Fruit fly (Drosophila melanogaster) whole organism, embryonic: Measurements from ENCODE around the gene Chd64.

Experiments
- Bgb ChIP-seq: fragments of 200-800 bp; sonication (Bioruptor generic); IDR thresholded peaks from 2 replicates; pipeline ENCODE4 v1.3.6; 2022; ENCODE audit warnings: missing biosample characterization, missing genetic modification characterization; ENCODE audit not compliant: partially characterized antibody
- CG11456 ChIP-seq: fragments of 200-800 bp; sonication (Bioruptor generic); IDR thresholded peaks from 3 replicates; pipeline ENCODE4 v1.3.6; 2022; ENCODE audit warnings: missing biosample characterization, missing genetic modification characterization
- CG13287 ChIP-seq: fragments of 200-800 bp; sonication (Bioruptor generic); IDR thresholded peaks from 2 replicates; pipeline ENCODE4 v1.3.6; 2022; ENCODE audit warnings: missing biosample characterization, missing genetic modification characterization; ENCODE audit not compliant: partially characterized antibody
- CG15696 ChIP-seq: fragments of 200-800 bp; sonication (Bioruptor generic); optimal IDR thresholded peaks from 2 replicates; lab custom pipeline; 2019; ENCODE audit warnings: missing biosample characterization, mild to moderate bottlenecking, missing genetic modification characterization, moderate library complexity
- CG2199 ChIP-seq: fragments of 200-800 bp; sonication (Bioruptor generic); IDR thresholded peaks from 3 replicates; pipeline ENCODE4 v1.3.6; 2022; ENCODE audit warnings: missing biosample characterization, missing genetic modification characterization
- CG30431 ChIP-seq: fragments of 200-800 bp; sonication (Bioruptor generic); optimal IDR thresholded peaks from 2 replicates; lab custom pipeline; 2017; ENCODE audit warnings: missing biosample characterization, missing genetic modification characterization
- CG3163 ChIP-seq: fragments of 200-800 bp; sonication (Bioruptor generic); optimal IDR thresholded peaks from 3 replicates; lab custom pipeline; 2016; ENCODE audit warnings: missing biosample characterization, missing genetic modification characterization
- CG7271 ChIP-seq: fragments of 200-800 bp; sonication (Bioruptor generic); optimal IDR thresholded peaks from 2 replicates; lab custom pipeline; 2018; ENCODE audit warnings: missing biosample characterization, mild to moderate bottlenecking, missing genetic modification characterization, moderate library complexity
- CG7556 ChIP-seq: fragments of 200-800 bp; sonication (Bioruptor generic); optimal IDR thresholded peaks from 2 replicates; lab custom pipeline; 2017; ENCODE audit warnings: missing biosample characterization, mild to moderate bottlenecking, missing genetic modification characterization
- CG8290 ChIP-seq, 3 experiments: fragments of 200-800 bp; sonication (Bioruptor generic); optimal IDR thresholded peaks; 2 replicates each; lab custom pipeline; 2016 to 2019; ENCODE audit warnings: missing biosample characterization in 3 of 3, missing genetic modification characterization in 3 of 3, mild to moderate bottlenecking in 2 of 3, moderate library complexity in 1 of 3
- CHES-1-like ChIP-seq: fragments of 200-800 bp; sonication (Bioruptor generic); optimal IDR thresholded peaks from 2 replicates; lab custom pipeline; 2016; ENCODE audit warnings: missing biosample characterization, missing genetic modification characterization
- Dip2 ChIP-seq: fragments of 200-800 bp; sonication (Bioruptor generic); IDR thresholded peaks from 2 replicates; pipeline ENCODE4 v1.3.6; 2022; ENCODE audit warnings: missing biosample characterization, missing genetic modification characterization
- Dll ChIP-seq: fragments of 200-800 bp; sonication (Bioruptor generic); IDR thresholded peaks from 4 replicates; pipeline ENCODE4 v1.3.6; 2022; ENCODE audit warnings: missing biosample characterization, missing genetic modification characterization; ENCODE audit not compliant: partially characterized antibody
- Hey ChIP-seq: fragments of 200-800 bp; sonication (Bioruptor generic); optimal IDR thresholded peaks from 3 replicates; lab custom pipeline; 2018; ENCODE audit warnings: missing biosample characterization, mild to moderate bottlenecking, missing genetic modification characterization
- Jarid2 ChIP-seq: fragments of 200-800 bp; sonication (Bioruptor generic); optimal IDR thresholded peaks from 3 replicates; lab custom pipeline; 2017; ENCODE audit warnings: mild to moderate bottlenecking, missing biosample characterization, missing genetic modification reagents, missing genetic modification characterization
- Med ChIP-seq: fragments of 200-800 bp; sonication (Bioruptor generic); peaks from one replicate; lab custom pipeline; 2016; ENCODE audit warnings: missing biosample characterization, missing genetic modification characterization, mild to moderate bottlenecking, inconsistent platforms, moderate library complexity
- Oaz ChIP-seq: fragments of 200-800 bp; sonication (Bioruptor generic); IDR thresholded peaks from 2 replicates; pipeline ENCODE4 v1.3.6; 2022; ENCODE audit warnings: missing biosample characterization, missing genetic modification characterization
- Opbp ChIP-seq: fragments of 200-800 bp; sonication (Bioruptor generic); IDR thresholded peaks from 3 replicates; pipeline ENCODE4 v1.3.6; 2022; ENCODE audit warnings: missing biosample characterization, missing genetic modification characterization; ENCODE audit not compliant: partially characterized antibody
- PHDP ChIP-seq: fragments of 200-800 bp; sonication (Bioruptor generic); optimal IDR thresholded peaks from 3 replicates; lab custom pipeline; 2018; ENCODE audit warnings: missing biosample characterization, mild to moderate bottlenecking, missing genetic modification characterization, moderate library complexity
- Trl ChIP-seq, 3 experiments: fragments of >200 bp in 2 of 3; fragments of 200-800 bp in 1 of 3; sonication (Bioruptor generic) in 1 of 3; optimal IDR thresholded peaks; 2 replicates in 1 of 3; 3 replicates in 2 of 3; lab custom pipeline; 2016 to 2017; ENCODE audit warnings: missing biosample characterization in 1 of 3, missing genetic modification characterization in 1 of 3
- abd-A ChIP-seq: fragments of 200-800 bp; sonication (Bioruptor generic); optimal IDR thresholded peaks from 3 replicates; lab custom pipeline; 2019; ENCODE audit warnings: missing biosample characterization, mild to moderate bottlenecking, missing genetic modification characterization, moderate library complexity
- aop ChIP-seq: fragments of 200-800 bp; sonication (Bioruptor generic); IDR thresholded peaks from 2 replicates; pipeline ENCODE4 v1.3.6; 2022; ENCODE audit warnings: missing biosample characterization, missing genetic modification characterization
- cg ChIP-seq: fragments of 200-800 bp; sonication (Bioruptor generic); optimal IDR thresholded peaks from 3 replicates; lab custom pipeline; 2019; ENCODE audit warnings: missing biosample characterization, mild to moderate bottlenecking, missing genetic modification characterization, moderate library complexity
- ci ChIP-seq: fragments of 200-800 bp; sonication (Bioruptor generic); IDR thresholded peaks from 3 replicates; pipeline ENCODE4 v1.3.6; 2022; ENCODE audit warnings: missing biosample characterization, missing genetic modification characterization
- crol ChIP-seq: fragments of 200-800 bp; sonication (Bioruptor generic); IDR thresholded peaks from 2 replicates; pipeline ENCODE4 v1.3.6; 2022; ENCODE audit warnings: missing biosample characterization, missing genetic modification characterization
- esg ChIP-seq: fragments of 200-800 bp; sonication (Bioruptor generic); conservative IDR thresholded peaks from 2 replicates; pipeline ENCODE4 v1.3.6; 2022; ENCODE audit warnings: missing biosample characterization, missing genetic modification characterization
- grn ChIP-seq: fragments of 200-800 bp; sonication (Bioruptor generic); optimal IDR thresholded peaks from 3 replicates; lab custom pipeline; 2017; ENCODE audit warnings: missing biosample characterization, missing genetic modification characterization
- her ChIP-seq: fragments of 200-800 bp; sonication (Bioruptor generic); optimal IDR thresholded peaks from 2 replicates; lab custom pipeline; 2016; ENCODE audit warnings: missing biosample characterization, missing genetic modification characterization
- kni ChIP-seq: fragments of 200-800 bp; sonication (Bioruptor generic); optimal IDR thresholded peaks from 3 replicates; lab custom pipeline; 2017; ENCODE audit warnings: mild to moderate bottlenecking, missing biosample characterization, missing genetic modification reagents, missing genetic modification characterization
- lola ChIP-seq, 3 experiments: fragments of >200 bp in 2 of 3; fragments of 200-800 bp in 1 of 3; sonication (Bioruptor generic) in 1 of 3; optimal IDR thresholded peaks; 2 replicates each; lab custom pipeline; 2017 to 2019; ENCODE audit warnings: missing biosample characterization in 3 of 3, missing genetic modification characterization in 3 of 3, mild to moderate bottlenecking in 1 of 3, moderate library complexity in 1 of 3
- lov ChIP-seq, 2 experiments: fragments of 200-800 bp in 1 of 2; fragments of >200 bp in 1 of 2; sonication (Bioruptor generic) in 1 of 2; IDR thresholded peaks in 1 of 2; optimal IDR thresholded peaks in 1 of 2; 2 replicates in 1 of 2; 3 replicates in 1 of 2; pipeline versions ENCODE4 v1.3.6 to Lab custom; 2017 to 2022; ENCODE audit warnings: missing biosample characterization in 1 of 2, missing genetic modification characterization in 1 of 2
- mirr ChIP-seq: fragments of 200-800 bp; sonication (Bioruptor generic); optimal IDR thresholded peaks from 3 replicates; lab custom pipeline; 2018; ENCODE audit warnings: missing biosample characterization, mild to moderate bottlenecking, missing genetic modification characterization
- nerfin-1 ChIP-seq: fragments of 200-800 bp; sonication (Bioruptor generic); optimal IDR thresholded peaks from 3 replicates; lab custom pipeline; 2019; ENCODE audit warnings: missing biosample characterization, mild to moderate bottlenecking, missing genetic modification characterization, moderate library complexity
- oc ChIP-seq: fragments of 200-800 bp; sonication (Bioruptor generic); optimal IDR thresholded peaks from 2 replicates; lab custom pipeline; 2018; ENCODE audit warnings: missing biosample characterization, mild to moderate bottlenecking, missing genetic modification characterization, moderate library complexity
- onecut ChIP-seq: fragments of 200-800 bp; sonication (Bioruptor generic); IDR thresholded peaks from 2 replicates; pipeline ENCODE4 v1.3.6; 2022; ENCODE audit warnings: missing biosample characterization, missing genetic modification characterization
- pros ChIP-seq: fragments of 200-800 bp; sonication (Bioruptor generic); optimal IDR thresholded peaks from 3 replicates; lab custom pipeline; 2019; ENCODE audit warnings: missing biosample characterization, mild to moderate bottlenecking, missing genetic modification characterization, moderate library complexity
- run ChIP-seq: fragments of 200-800 bp; sonication (Bioruptor generic); optimal IDR thresholded peaks from 3 replicates; lab custom pipeline; 2018; ENCODE audit warnings: missing biosample characterization, mild to moderate bottlenecking, missing genetic modification characterization
- sd ChIP-seq: fragments of 200-800 bp; sonication (Bioruptor generic); optimal IDR thresholded peaks from 3 replicates; lab custom pipeline; 2018; ENCODE audit warnings: missing biosample characterization, mild to moderate bottlenecking, missing genetic modification characterization, moderate library complexity
- seq ChIP-seq: fragments of 200-800 bp; sonication (Bioruptor generic); IDR thresholded peaks from 2 replicates; pipeline ENCODE4 v1.3.6; 2022; ENCODE audit warnings: missing biosample characterization, missing genetic modification characterization
- sob ChIP-seq: fragments of 200-800 bp; sonication (Bioruptor generic); IDR thresholded peaks from 2 replicates; pipeline ENCODE4 v1.3.6; 2022; ENCODE audit warnings: missing biosample characterization, missing genetic modification characterization
- sqz ChIP-seq: fragments of 200-800 bp; sonication (Bioruptor generic); optimal IDR thresholded peaks from 3 replicates; lab custom pipeline; 2018; ENCODE audit warnings: missing biosample characterization, mild to moderate bottlenecking, missing genetic modification characterization
- sr ChIP-seq: fragments of 200-800 bp; sonication (Bioruptor generic); IDR thresholded peaks from 3 replicates; pipeline ENCODE4 v1.3.6; 2022; ENCODE audit warnings: missing biosample characterization, missing genetic modification characterization
- ssp ChIP-seq: fragments of 200-800 bp; sonication (Bioruptor generic); IDR thresholded peaks from 2 replicates; pipeline ENCODE4 v1.3.6; 2022; ENCODE audit warnings: missing biosample characterization, missing genetic modification characterization
- unc-4 ChIP-seq: fragments of 200-800 bp; sonication (Bioruptor generic); IDR thresholded peaks from 2 replicates; pipeline ENCODE4 v1.3.6; 2022; ENCODE audit warnings: missing biosample characterization, missing genetic modification characterization; ENCODE audit not compliant: partially characterized antibody
- z ChIP-seq: fragments of 200-800 bp; sonication (Bioruptor generic); IDR thresholded peaks from 3 replicates; pipeline ENCODE4 v1.3.6; 2022; ENCODE audit warnings: missing biosample characterization, missing genetic modification characterization
- zen2 ChIP-seq: fragments of 200-800 bp; sonication (Bioruptor generic); IDR thresholded peaks from 3 replicates; pipeline ENCODE4 v1.3.6; 2022; ENCODE audit warnings: missing biosample characterization, missing genetic modification characterization; ENCODE audit not compliant: partially characterized antibody

Chd64 gene

dm6 chr3L:4076907-4077306 lies 45.3 kb downstream of the Chd64 start:
- peak; percentile 77 for TF ChIP-seq run (tag; lab: Kevin White, UChicago)
- peak; percentile 49 for TF ChIP-seq mirr (GFP tag; lab: Kevin White, UChicago)
- no peak for TF ChIP-seq lola (GFP tag; optimal IDR thresholded peaks at IDR 0.05; lab: Kevin White, UChicago)
- no peak for TF ChIP-seq her (GFP tag; lab: Kevin White, UChicago)
- TF ChIP-seq CG8290 (GFP tag; optimal IDR thresholded peaks at IDR 0.05; lab: Kevin White, UChicago), result no peak
- TF ChIP-seq CG8290 (tag; optimal IDR thresholded peaks at IDR 0.05; lab: Kevin White, UChicago), result no peak
- peak; percentile 30; the same call in 1 of the 2 replicates for TF ChIP-seq Oaz (GFP tag; lab: Robert Waterston, UW)
- TF ChIP-seq kni (GFP tag; lab: Kevin White, UChicago), result peak; percentile 11
- TF ChIP-seq pros (GFP tag; lab: Kevin White, UChicago), result peak; percentile 83
- TF ChIP-seq CG3163, result no peak
- peak; percentile 94 for TF ChIP-seq abd-A (tag; lab: Kevin White, UChicago)
- no peak for TF ChIP-seq unc-4 (GFP tag; lab: Robert Waterston, UW)
- no peak for TF ChIP-seq lov (optimal IDR thresholded peaks at IDR 0.05; lab: Kevin White, UChicago)
- 0 out of 3 replicates have a peak, but pooled peaks have one; percentile 10 for TF ChIP-seq lov (GFP tag; IDR thresholded peaks at IDR 0.05; lab: Robert Waterston, UW)
- TF ChIP-seq CG7556 (GFP tag; lab: Kevin White, UChicago), result no peak
- no peak for TF ChIP-seq CG7271 (tag; lab: Kevin White, UChicago)
- peak; percentile 65 for TF ChIP-seq nerfin-1 (tag; lab: Kevin White, UChicago)
- TF ChIP-seq sd, result peak; percentile 2
- 0 out of 3 replicates have a peak, but pooled peaks have one; percentile 35 for TF ChIP-seq CG11456 (GFP tag; lab: Robert Waterston, UW)
- peak; percentile 40 for TF ChIP-seq oc
- peak; percentile 39; the same call in 1 of the 2 replicates for TF ChIP-seq seq (GFP tag; lab: Robert Waterston, UW)
- TF ChIP-seq cg (GFP tag; lab: Kevin White, UChicago), result peak; percentile 5
- peak; percentile 88 for TF ChIP-seq Hey
- TF ChIP-seq sr (GFP tag; lab: Robert Waterston, UW), result 0 out of 3 replicates have a peak, but pooled peaks have one; percentile 25
- TF ChIP-seq grn, result no peak
- no peak for TF ChIP-seq CG15696 (tag; lab: Kevin White, UChicago)
- TF ChIP-seq CG30431 (GFP tag; lab: Kevin White, UChicago), result no peak
- TF ChIP-seq aop (GFP tag; lab: Robert Waterston, UW), result no peak
- TF ChIP-seq CHES-1-like (GFP tag; lab: Kevin White, UChicago), result no peak
- 0 out of 2 replicates have a peak, but pooled peaks have one; percentile 25 for TF ChIP-seq crol (GFP tag; lab: Robert Waterston, UW)
- peak; percentile 85 for TF ChIP-seq sqz

dm6 chr3L:4073755-4074154 lies 48.4 kb downstream of the Chd64 start, which contains the start of gene Faa:
Gene Faa, minus strand, starts transcription at chr3L:4073954.
- TF ChIP-seq Jarid2 (GFP tag; lab: Kevin White, UChicago), result peak; percentile 75
- 0 out of 3 replicates have a peak, but pooled peaks have one; percentile 16 for TF ChIP-seq Opbp (GFP tag; lab: Robert Waterston, UW)
- TF ChIP-seq sob (GFP tag; lab: Robert Waterston, UW), result peak; percentile 36; the same call in 1 of the 2 replicates
- peak; percentile 62 for TF ChIP-seq onecut
- TF ChIP-seq CG13287 (GFP tag; lab: Robert Waterston, UW), result peak; percentile 30; the same call in 1 of the 2 replicates
- no peak for TF ChIP-seq esg (GFP tag; lab: Robert Waterston, UW)
- peak; percentile 93 for TF ChIP-seq z (GFP tag; lab: Robert Waterston, UW)
- TF ChIP-seq ci, result peak; percentile 32; the same call in 1 of the 3 replicates
- TF ChIP-seq PHDP (tag; lab: Kevin White, UChicago), result no peak
- 0 out of 3 replicates have a peak, but pooled peaks have one; percentile 37 for TF ChIP-seq CG2199
- 0 out of 4 replicates have a peak, but pooled peaks have one; percentile 21 for TF ChIP-seq Dll (GFP tag; lab: Robert Waterston, UW)
- TF ChIP-seq ssp (GFP tag; lab: Robert Waterston, UW), result no peak
- TF ChIP-seq Bgb (GFP tag; lab: Robert Waterston, UW), result 0 out of 2 replicates have a peak, but pooled peaks have one; percentile 28
- no peak for TF ChIP-seq Dip2 (GFP tag; lab: Robert Waterston, UW)
- TF ChIP-seq zen2, result 0 out of 3 replicates have a peak, but pooled peaks have one; percentile 22
- no peak for TF ChIP-seq CG8290 (GFP tag; optimal IDR thresholded peaks at IDR 0.05; lab: Kevin White, UChicago)
- TF ChIP-seq CG8290 (tag; optimal IDR thresholded peaks at IDR 0.05; lab: Kevin White, UChicago), result peak in 1 of 2 experiments; percentile 17
- TF ChIP-seq Trl (optimal IDR thresholded peaks at IDR 0.05; lab: Kevin White, UChicago), result peak; percentile 50 to 55
- no peak for TF ChIP-seq Trl (GFP tag; optimal IDR thresholded peaks at IDR 0.05; lab: Kevin White, UChicago)
- peak; percentile 42 for TF ChIP-seq Med (GFP tag; lab: Kevin White, UChicago)
- peak; percentile 88 for TF ChIP-seq CG3163
- TF ChIP-seq, all 482 proteins: peak for 15
